Fruit fly (Drosophila melanogaster) whole organism, wandering third instar larva: ENCODE measurements around the gene CG45076.

Experiments used
- Abd-B ChIP-seq: fragments of >200 bp; optimal IDR thresholded peaks from 2 replicates; lab custom pipeline; 2017; ENCODE audit warnings: missing biosample characterization, missing genetic modification characterization
- CG9705 ChIP-seq: fragments of 200-800 bp; sonication (Bioruptor generic); optimal IDR thresholded peaks from 2 replicates; lab custom pipeline; 2018; ENCODE audit warnings: missing biosample characterization, mild to moderate bottlenecking, missing genetic modification characterization
- Dfd ChIP-seq: fragments of >200 bp; optimal IDR thresholded peaks from 2 replicates; lab custom pipeline; 2017; ENCODE audit warnings: missing biosample characterization, missing genetic modification characterization
- GATAd ChIP-seq: sonication (Bioruptor generic); optimal IDR thresholded peaks from 2 replicates; lab custom pipeline; 2016; ENCODE audit warnings: missing biosample characterization, missing genetic modification characterization
- HLH106 ChIP-seq: fragments of 200-800 bp; optimal IDR thresholded peaks from 3 replicates; lab custom pipeline; 2019; ENCODE audit warnings: missing biosample characterization, mild to moderate bottlenecking, missing genetic modification characterization, moderate library complexity
- Hr78 ChIP-seq: fragments of >200 bp; optimal IDR thresholded peaks from 2 replicates; lab custom pipeline; 2017; ENCODE audit warnings: missing biosample characterization, missing genetic modification characterization
- Hr83 ChIP-seq: fragments of 200-300 bp; sonication (Bioruptor generic); optimal IDR thresholded peaks from 2 replicates; lab custom pipeline; 2016; ENCODE audit warnings: missing biosample characterization, mild to moderate bottlenecking, missing genetic modification characterization, moderate library complexity; ENCODE audit not compliant: poor library complexity, severe bottlenecking
- Myc ChIP-seq: fragments of >200 bp; optimal IDR thresholded peaks from 2 replicates; lab custom pipeline; 2017
- OdsH ChIP-seq: fragments of 200-800 bp; sonication (Bioruptor generic); optimal IDR thresholded peaks from 2 replicates; lab custom pipeline; 2016; ENCODE audit warnings: missing biosample characterization, mild to moderate bottlenecking, missing genetic modification characterization
- Sp1 ChIP-seq: fragments of 200-800 bp; sonication (Bioruptor generic); optimal IDR thresholded peaks from 3 replicates; lab custom pipeline; 2019; ENCODE audit warnings: missing biosample characterization, mild to moderate bottlenecking, missing genetic modification characterization, moderate library complexity
- Vsx2 ChIP-seq: fragments of 200-300, 225-300 bp; sonication (Bioruptor generic); optimal IDR thresholded peaks from 2 replicates; lab custom pipeline; 2018; ENCODE audit warnings: missing biosample characterization, missing genetic modification characterization; ENCODE audit not compliant: partially characterized antibody
- dl ChIP-seq, 2 experiments: fragments of 175-275, 200-275 bp in 1 of 2; fragments of 200-275 bp in 1 of 2; sonication (Bioruptor generic); optimal IDR thresholded peaks; lab custom pipeline; 2018; ENCODE audit warnings: mild to moderate bottlenecking in 2 of 2, missing biosample characterization in 2 of 2, missing genetic modification characterization in 2 of 2, moderate library complexity in 2 of 2; ENCODE audit not compliant: partially characterized antibody in 2 of 2, insufficient read depth in 1 of 2
- dsf ChIP-seq: sonication (Bioruptor generic); optimal IDR thresholded peaks from 2 replicates; lab custom pipeline; 2016; ENCODE audit warnings: missing biosample characterization, missing genetic modification characterization, borderline replicate concordance
- ey ChIP-seq: fragments of 200-800 bp; sonication (Bioruptor generic); optimal IDR thresholded peaks from 2 replicates; lab custom pipeline; 2016; ENCODE audit warnings: missing biosample characterization, missing genetic modification characterization
- jim ChIP-seq: fragments of 175-275, 200-325 bp; sonication (Bioruptor generic); optimal IDR thresholded peaks from 2 replicates; lab custom pipeline; 2016; ENCODE audit warnings: missing biosample characterization, mild to moderate bottlenecking, missing genetic modification characterization
- lola ChIP-seq: fragments of >200 bp; optimal IDR thresholded peaks from 2 replicates; lab custom pipeline; 2017; ENCODE audit warnings: missing biosample characterization, missing genetic modification characterization
- pan ChIP-seq: fragments of >200 bp; optimal IDR thresholded peaks from 2 replicates; lab custom pipeline; 2017
- psq ChIP-seq: fragments of 200-800 bp; sonication (Bioruptor generic); optimal IDR thresholded peaks from 3 replicates; lab custom pipeline; 2017; ENCODE audit warnings: missing biosample characterization, mild to moderate bottlenecking, missing genetic modification characterization, moderate library complexity
- sage ChIP-seq: fragments of 200-800 bp; sonication (Bioruptor generic); optimal IDR thresholded peaks from 2 replicates; lab custom pipeline; 2016; ENCODE audit warnings: missing biosample characterization, mild to moderate bottlenecking, missing genetic modification characterization
- sv ChIP-seq: fragments of 200-800 bp; sonication (Bioruptor generic); optimal IDR thresholded peaks from 3 replicates; lab custom pipeline; 2016; ENCODE audit warnings: missing biosample characterization, missing genetic modification characterization
- usp ChIP-seq: fragments of >200 bp; optimal IDR thresholded peaks from 2 replicates; lab custom pipeline; 2017; ENCODE audit warnings: missing biosample characterization, missing genetic modification characterization
- woc ChIP-seq: sonication (Bioruptor generic); optimal IDR thresholded peaks from 2 replicates; lab custom pipeline; 2016; ENCODE audit warnings: missing biosample characterization, mild to moderate bottlenecking, missing genetic modification characterization

Gene CG45076

dm6 chr3R:10747650-10748049 is 29.5 kb downstream of the CG45076 start:
- TF ChIP-seq jim (GFP tag; lab: Kevin White, UChicago): no peak
- TF ChIP-seq OdsH (GFP tag; lab: Kevin White, UChicago): no peak
- TF ChIP-seq Dfd (GFP tag; lab: Kevin White, UChicago): no peak
- no peak for TF ChIP-seq lola (GFP tag; lab: Kevin White, UChicago)
- no peak for TF ChIP-seq sage
- no peak for TF ChIP-seq Abd-B (GFP tag; lab: Kevin White, UChicago)
- no peak for TF ChIP-seq ey (GFP tag; lab: Kevin White, UChicago)
- no peak for TF ChIP-seq HLH106 (tag; lab: Kevin White, UChicago)
- no peak for TF ChIP-seq usp
- TF ChIP-seq GATAd (GFP tag; lab: Kevin White, UChicago): no peak
- no peak for TF ChIP-seq Hr78 (GFP tag; lab: Kevin White, UChicago)

dm6 chr3R:10735857-10736256 is 41.3 kb downstream of the CG45076 start, which contains the start of gene tomboy20:
Gene tomboy20, minus strand, starts transcription at chr3R:10735957.
- TF ChIP-seq CG9705 (GFP tag; lab: Kevin White, UChicago): no peak
- no peak for TF ChIP-seq GATAd (GFP tag; lab: Kevin White, UChicago)
- no peak for TF ChIP-seq woc
- no peak for TF ChIP-seq lola (GFP tag; lab: Kevin White, UChicago)
- no peak for TF ChIP-seq jim (GFP tag; lab: Kevin White, UChicago)
- TF ChIP-seq Myc (lab: Kevin White, UChicago): no peak
- no peak for TF ChIP-seq dl (GFP tag; optimal IDR thresholded peaks at IDR 0.05; lab: Kevin White, UChicago; ENCODE audit: insufficient read depth in 1 of 2, partially characterized antibody in 2 of 2)
- no peak for TF ChIP-seq sv (GFP tag; lab: Kevin White, UChicago)
- TF ChIP-seq Hr83 (GFP tag; lab: Kevin White, UChicago): no peak
- no peak for TF ChIP-seq dsf (GFP tag; lab: Kevin White, UChicago)
- no peak for TF ChIP-seq Vsx2 (GFP tag; lab: Kevin White, UChicago)
- no peak for TF ChIP-seq pan (lab: Kevin White, UChicago)
- TF ChIP-seq psq (GFP tag; lab: Kevin White, UChicago): no peak
- TF ChIP-seq Abd-B (GFP tag; lab: Kevin White, UChicago): no peak

dm6 chr3R:10726714-10727113 is 50.5 kb downstream of the CG45076 start:
- no peak for TF ChIP-seq Sp1 (GFP tag; lab: Kevin White, UChicago)
